Fruit fly (Drosophila melanogaster) whole organism, prepupa: Measurements from ENCODE around the gene wupA.
A peak's percentile ranks its signal among the peaks of the same experiment; 100 is the strongest.

Experiments used
- CG10631 ChIP-seq: fragments of 200-800 bp; sonication (Bioruptor generic); optimal IDR thresholded peaks from 2 replicates; lab custom pipeline; 2016; ENCODE audit warnings: missing biosample characterization, missing genetic modification characterization
- CG10669 ChIP-seq: fragments of 200-800 bp; sonication (Bioruptor generic); optimal IDR thresholded peaks from 3 replicates; lab custom pipeline; 2018; ENCODE audit warnings: missing biosample characterization, mild to moderate bottlenecking, missing genetic modification characterization, moderate library complexity
- CG11294 ChIP-seq: fragments of 200-800 bp; sonication (Bioruptor generic); IDR thresholded peaks from 2 replicates; pipeline ENCODE4 v1.3.6; 2022; ENCODE audit warnings: missing biosample characterization, missing genetic modification characterization
- CG11762 ChIP-seq: fragments of 200-800 bp; sonication (Bioruptor generic); optimal IDR thresholded peaks from 3 replicates; lab custom pipeline; 2016; ENCODE audit warnings: missing biosample characterization, missing genetic modification characterization; ENCODE audit not compliant: insufficient read depth
- CG11902 ChIP-seq: fragments of 200-800 bp; sonication (Bioruptor generic); optimal IDR thresholded peaks from 3 replicates; lab custom pipeline; 2016; ENCODE audit warnings: missing biosample characterization, missing genetic modification characterization
- CG3032 ChIP-seq: fragments of 200-800 bp; optimal IDR thresholded peaks from 2 replicates; lab custom pipeline; 2019; ENCODE audit warnings: missing biosample characterization, mild to moderate bottlenecking, missing genetic modification characterization, moderate library complexity
- CG31627 ChIP-seq: fragments of 200-800 bp; sonication (Bioruptor generic); optimal IDR thresholded peaks from 3 replicates; lab custom pipeline; 2016; ENCODE audit warnings: missing biosample characterization, missing genetic modification characterization
- CG32006 ChIP-seq: fragments of 200-800 bp; sonication (Bioruptor generic); optimal IDR thresholded peaks from 3 replicates; lab custom pipeline; 2017; ENCODE audit warnings: missing biosample characterization, mild to moderate bottlenecking, missing genetic modification characterization
- CG34406 ChIP-seq: fragments of 200-800 bp; sonication (Bioruptor generic); optimal IDR thresholded peaks from 3 replicates; lab custom pipeline; 2016; ENCODE audit warnings: missing biosample characterization, missing genetic modification characterization
- CG3919 ChIP-seq: fragments of 200-800 bp; sonication (Bioruptor generic); optimal IDR thresholded peaks from 3 replicates; lab custom pipeline; 2016; ENCODE audit warnings: missing biosample characterization, missing genetic modification characterization
- CG4318 ChIP-seq: fragments of 200-800 bp; sonication (Bioruptor generic); optimal IDR thresholded peaks from 3 replicates; lab custom pipeline; 2017; ENCODE audit warnings: missing biosample characterization, mild to moderate bottlenecking, missing genetic modification characterization
- CG6276 ChIP-seq: fragments of 200-800 bp; sonication (Bioruptor generic); optimal IDR thresholded peaks from 2 replicates; lab custom pipeline; 2017; ENCODE audit warnings: missing biosample characterization, mild to moderate bottlenecking, missing genetic modification characterization
- CG6792 ChIP-seq: fragments of 200-800 bp; sonication (Bioruptor generic); optimal IDR thresholded peaks from 3 replicates; lab custom pipeline; 2016; ENCODE audit warnings: missing biosample characterization, missing genetic modification characterization
- CG6808 ChIP-seq: fragments of 200-800 bp; sonication (Bioruptor generic); optimal IDR thresholded peaks from 3 replicates; lab custom pipeline; 2017; ENCODE audit warnings: missing biosample characterization, missing genetic modification characterization, mild to moderate bottlenecking, moderate library complexity, missing genetic modification reagents
- CG6854 ChIP-seq: fragments of 200-800 bp; sonication (Bioruptor generic); optimal IDR thresholded peaks from 2 replicates; lab custom pipeline; 2017; ENCODE audit warnings: missing biosample characterization, mild to moderate bottlenecking, missing genetic modification characterization
- CG7368 ChIP-seq: fragments of 200-800 bp; sonication (Bioruptor generic); optimal IDR thresholded peaks from 3 replicates; lab custom pipeline; 2016; ENCODE audit warnings: missing biosample characterization, missing genetic modification characterization
- CG8119 ChIP-seq: fragments of 200-800 bp; sonication (Bioruptor generic); IDR thresholded peaks from 3 replicates; pipeline ENCODE4 v1.3.6; 2022; ENCODE audit warnings: missing biosample characterization, missing genetic modification characterization
- CG8319 ChIP-seq: fragments of 200-800 bp; sonication (Bioruptor generic); optimal IDR thresholded peaks from 3 replicates; lab custom pipeline; 2016; ENCODE audit warnings: missing biosample characterization, missing genetic modification characterization
- CG8632 ChIP-seq: fragments of 200-800 bp; sonication (Bioruptor generic); optimal IDR thresholded peaks from 3 replicates; lab custom pipeline; 2016; ENCODE audit warnings: missing biosample characterization, missing genetic modification characterization
- Eip75B ChIP-seq: fragments of 200-800 bp; sonication (Bioruptor generic); optimal IDR thresholded peaks from 3 replicates; lab custom pipeline; 2016; ENCODE audit warnings: missing biosample characterization, missing genetic modification characterization
- Eip78C ChIP-seq: fragments of 200-800 bp; sonication (Bioruptor generic); peaks from one replicate; lab custom pipeline; 2016; ENCODE audit warnings: missing biosample characterization, missing genetic modification characterization
- Eip93F ChIP-seq: fragments of 200-800 bp; sonication (Bioruptor generic); optimal IDR thresholded peaks from 2 replicates; lab custom pipeline; 2016; ENCODE audit warnings: missing biosample characterization, mild to moderate bottlenecking, missing genetic modification characterization
- Ets21C ChIP-seq: fragments of 200-800 bp; sonication (Bioruptor generic); optimal IDR thresholded peaks from 3 replicates; lab custom pipeline; 2016; ENCODE audit warnings: missing biosample characterization, missing genetic modification characterization
- Ets96B ChIP-seq: fragments of 200-800 bp; optimal IDR thresholded peaks from 2 replicates; lab custom pipeline; 2019; ENCODE audit warnings: missing biosample characterization, mild to moderate bottlenecking, missing genetic modification characterization, moderate library complexity
- Gug ChIP-seq: fragments of 200-800 bp; sonication (Bioruptor generic); IDR thresholded peaks from 2 replicates; pipeline ENCODE4 v1.3.6; 2022; ENCODE audit warnings: missing biosample characterization, missing genetic modification characterization
- Hr38 ChIP-seq: sonication (Bioruptor generic); optimal IDR thresholded peaks from 2 replicates; lab custom pipeline; 2016; ENCODE audit warnings: missing biosample characterization, missing genetic modification characterization
- Hr39 ChIP-seq: fragments of 200-800 bp; sonication (Bioruptor generic); optimal IDR thresholded peaks from 2 replicates; lab custom pipeline; 2016; ENCODE audit warnings: missing biosample characterization, missing genetic modification characterization
- Hr4 ChIP-seq: fragments of 200-800 bp; sonication (Bioruptor generic); optimal IDR thresholded peaks from 3 replicates; lab custom pipeline; 2016; ENCODE audit warnings: missing biosample characterization, missing genetic modification characterization
- Lpt ChIP-seq: fragments of 200-800 bp; sonication (Bioruptor generic); optimal IDR thresholded peaks from 3 replicates; lab custom pipeline; 2016; ENCODE audit warnings: missing biosample characterization, missing genetic modification characterization
- OdsH ChIP-seq: fragments of 200-800 bp; sonication (Bioruptor generic); optimal IDR thresholded peaks from 3 replicates; lab custom pipeline; 2016; ENCODE audit warnings: missing biosample characterization, missing genetic modification characterization
- Smox ChIP-seq: fragments of 200-800 bp; sonication (Bioruptor generic); optimal IDR thresholded peaks from 3 replicates; lab custom pipeline; 2016; ENCODE audit warnings: missing biosample characterization, missing genetic modification characterization
- Sox102F ChIP-seq: fragments of 200-800 bp; sonication (Bioruptor generic); optimal IDR thresholded peaks from 2 replicates; lab custom pipeline; 2016; ENCODE audit warnings: missing biosample characterization, mild to moderate bottlenecking, missing genetic modification characterization
- Sox14 ChIP-seq: fragments of 200-800 bp; sonication (Bioruptor generic); optimal IDR thresholded peaks from 3 replicates; lab custom pipeline; 2016; ENCODE audit warnings: missing biosample characterization, missing genetic modification characterization
- Sox15 ChIP-seq: fragments of 200-800 bp; sonication (Bioruptor generic); optimal IDR thresholded peaks from 3 replicates; lab custom pipeline; 2016; ENCODE audit warnings: missing biosample characterization, missing genetic modification characterization
- achi ChIP-seq: fragments of 200-800 bp; sonication (Bioruptor generic); optimal IDR thresholded peaks from 3 replicates; lab custom pipeline; 2016; ENCODE audit warnings: missing biosample characterization, missing genetic modification characterization
- acj6 ChIP-seq: fragments of 200-800 bp; sonication (Bioruptor generic); optimal IDR thresholded peaks from 3 replicates; lab custom pipeline; 2016; ENCODE audit warnings: missing biosample characterization, missing genetic modification characterization
- cyc ChIP-seq: fragments of 200-800 bp; sonication (Bioruptor generic); optimal IDR thresholded peaks from 3 replicates; lab custom pipeline; 2016; ENCODE audit warnings: missing biosample characterization, missing genetic modification characterization
- dac ChIP-seq: fragments of 200-800 bp; sonication (Bioruptor generic); optimal IDR thresholded peaks from 2 replicates; lab custom pipeline; 2017; ENCODE audit warnings: missing biosample characterization, mild to moderate bottlenecking, missing genetic modification characterization
- dsx ChIP-seq: fragments of 200-800 bp; optimal IDR thresholded peaks from 3 replicates; lab custom pipeline; 2019; ENCODE audit warnings: missing biosample characterization, mild to moderate bottlenecking, missing genetic modification characterization, moderate library complexity; ENCODE audit not compliant: poor library complexity, severe bottlenecking
- eg ChIP-seq: fragments of 200-800 bp; sonication (Bioruptor generic); IDR thresholded peaks from 3 replicates; pipeline ENCODE4 v1.3.6; 2022; ENCODE audit warnings: missing biosample characterization, missing genetic modification characterization
- esn ChIP-seq: fragments of 200-800 bp; sonication (Bioruptor generic); optimal IDR thresholded peaks from 2 replicates; lab custom pipeline; 2016; ENCODE audit warnings: missing biosample characterization, mild to moderate bottlenecking, missing genetic modification characterization, moderate library complexity
- fd59A ChIP-seq: fragments of 200-800 bp; sonication (Bioruptor generic); optimal IDR thresholded peaks from 2 replicates; lab custom pipeline; 2017; ENCODE audit warnings: missing biosample characterization, mild to moderate bottlenecking, missing genetic modification characterization, missing genetic modification reagents
- fd85E ChIP-seq: fragments of 200-800 bp; sonication (Bioruptor generic); optimal IDR thresholded peaks from 3 replicates; lab custom pipeline; 2016; ENCODE audit warnings: missing biosample characterization, missing genetic modification characterization
- fkh ChIP-seq: fragments of 200-800 bp; sonication (Bioruptor generic); optimal IDR thresholded peaks from 3 replicates; lab custom pipeline; 2017; ENCODE audit warnings: missing biosample characterization, mild to moderate bottlenecking, missing genetic modification characterization, moderate library complexity
- lz ChIP-seq: fragments of 200-800 bp; sonication (Bioruptor generic); optimal IDR thresholded peaks from 3 replicates; lab custom pipeline; 2016; ENCODE audit warnings: missing biosample characterization, missing genetic modification characterization
- net ChIP-seq: fragments of 200-800 bp; sonication (Bioruptor generic); optimal IDR thresholded peaks from 3 replicates; lab custom pipeline; 2016; ENCODE audit warnings: missing biosample characterization, missing genetic modification characterization
- salr ChIP-seq, 2 experiments: fragments of 200-800 bp; sonication (Bioruptor generic); optimal IDR thresholded peaks; 3 replicates each; lab custom pipeline; 2016 to 2018; ENCODE audit warnings: missing biosample characterization in 2 of 2, missing genetic modification characterization in 2 of 2, mild to moderate bottlenecking in 1 of 2
- spab ChIP-seq: fragments of 200-800 bp; sonication (Bioruptor generic); optimal IDR thresholded peaks from 2 replicates; lab custom pipeline; 2017; ENCODE audit warnings: missing biosample characterization, mild to moderate bottlenecking, missing genetic modification characterization, missing genetic modification reagents
- ss ChIP-seq, 2 experiments: fragments of 200-800 bp; sonication (Bioruptor generic); optimal IDR thresholded peaks; 2 replicates in 1 of 2; 3 replicates in 1 of 2; lab custom pipeline; 2017 to 2018; ENCODE audit warnings: mild to moderate bottlenecking in 2 of 2, missing biosample characterization in 2 of 2, missing genetic modification characterization in 2 of 2, moderate library complexity in 1 of 2
- svp ChIP-seq: fragments of 200-800 bp; sonication (Bioruptor generic); peaks from one replicate; lab custom pipeline; 2016; ENCODE audit warnings: missing biosample characterization, missing genetic modification characterization
- topi ChIP-seq: fragments of 200-800 bp; sonication (Bioruptor generic); optimal IDR thresholded peaks from 3 replicates; lab custom pipeline; 2016; ENCODE audit warnings: missing biosample characterization, missing genetic modification characterization
- vri ChIP-seq: fragments of 200-800 bp; sonication (Bioruptor generic); optimal IDR thresholded peaks from 3 replicates; lab custom pipeline; 2016; ENCODE audit warnings: missing biosample characterization, mild to moderate bottlenecking, missing genetic modification characterization

The wupA gene

dm6 chrX:18085470-18085797 is 31.3 kb downstream of the wupA start, which contains the start of gene Ada3:
Gene Ada3 (plus strand): TSS chrX:18085761.
- TF ChIP-seq dac (GFP tag; lab: Kevin White, UChicago), result peak; percentile 63
- TF ChIP-seq Hr4, result peak; percentile 75
- TF ChIP-seq topi (GFP tag; lab: Kevin White, UChicago), result peak; percentile 78
- TF ChIP-seq Eip78C, result peak; percentile 92
- peak; percentile 64 for TF ChIP-seq Lpt (GFP tag; lab: Kevin White, UChicago)
- TF ChIP-seq acj6 (GFP tag; lab: Kevin White, UChicago), result peak; percentile 79
- TF ChIP-seq fd85E (GFP tag; lab: Kevin White, UChicago), result peak; percentile 55
- TF ChIP-seq CG6808 (GFP tag; lab: Kevin White, UChicago), result peak; percentile 61
- TF ChIP-seq Sox102F (GFP tag; lab: Kevin White, UChicago), result peak; percentile 65
- TF ChIP-seq CG3919, result peak; percentile 78
- TF ChIP-seq CG8319 (GFP tag; lab: Kevin White, UChicago), result peak; percentile 64
- peak; percentile 44 for TF ChIP-seq fkh (GFP tag; lab: Kevin White, UChicago)
- TF ChIP-seq cyc (GFP tag; lab: Kevin White, UChicago), result peak; percentile 84
- TF ChIP-seq CG7368, result peak; percentile 70
- peak; percentile 66 for TF ChIP-seq Sox15
- peak; percentile 69 for TF ChIP-seq CG6792 (GFP tag; lab: Kevin White, UChicago)
- peak; percentile 74 for TF ChIP-seq CG10669 (GFP tag; lab: Kevin White, UChicago)
- TF ChIP-seq lz (GFP tag; lab: Kevin White, UChicago), result peak; percentile 85
- TF ChIP-seq eg (GFP tag; lab: Robert Waterston, UW), result peak; percentile 70; the same call in 2 of the 3 replicates
- TF ChIP-seq CG34406, result peak; percentile 69
- TF ChIP-seq CG10631 (GFP tag; lab: Kevin White, UChicago), result peak; percentile 83
- TF ChIP-seq esn (GFP tag; lab: Kevin White, UChicago), result peak; percentile 82
- TF ChIP-seq CG32006 (GFP tag; lab: Kevin White, UChicago), result peak; percentile 77
- peak; percentile 69 for TF ChIP-seq CG11902 (GFP tag; lab: Kevin White, UChicago)
- TF ChIP-seq CG3032 (tag; lab: Kevin White, UChicago), result peak; percentile 72
- TF ChIP-seq achi (GFP tag; lab: Kevin White, UChicago), result peak; percentile 78
- TF ChIP-seq Gug (GFP tag; lab: Robert Waterston, UW), result 0 out of 2 replicates have a peak, but pooled peaks have one; percentile 38
- TF ChIP-seq fd59A, result peak; percentile 66
- peak; percentile 81 for TF ChIP-seq OdsH (GFP tag; lab: Kevin White, UChicago)
- peak; percentile 47 to 55 for TF ChIP-seq salr (GFP tag; optimal IDR thresholded peaks at IDR 0.05; lab: Kevin White, UChicago)
- peak; percentile 80 for TF ChIP-seq Ets21C (GFP tag; lab: Kevin White, UChicago)
- peak; percentile 80 for TF ChIP-seq Eip75B (GFP tag; lab: Kevin White, UChicago)
- peak; percentile 48 to 60 for TF ChIP-seq ss (GFP tag; optimal IDR thresholded peaks at IDR 0.05; lab: Kevin White, UChicago)
- TF ChIP-seq Hr39 (GFP tag; lab: Kevin White, UChicago), result peak; percentile 83
- no peak for TF ChIP-seq Hr38
- peak; percentile 82 for TF ChIP-seq Smox (GFP tag; lab: Kevin White, UChicago)
- TF ChIP-seq CG31627 (GFP tag; lab: Kevin White, UChicago), result peak; percentile 85
- TF ChIP-seq CG6854 (GFP tag; lab: Kevin White, UChicago), result no peak
- peak; percentile 60 for TF ChIP-seq Eip93F (GFP tag; lab: Kevin White, UChicago)
- TF ChIP-seq CG11762, result peak; percentile 62
- peak; percentile 56 for TF ChIP-seq net (GFP tag; lab: Kevin White, UChicago)
- TF ChIP-seq Ets96B, result peak; percentile 75
- TF ChIP-seq CG6276 (GFP tag; lab: Kevin White, UChicago), result no peak
- peak; percentile 57 for TF ChIP-seq CG8632 (GFP tag; lab: Kevin White, UChicago)
- peak; percentile 55; the same call in 1 of the 2 replicates for TF ChIP-seq CG11294
- peak; percentile 69 for TF ChIP-seq vri (GFP tag; lab: Kevin White, UChicago)
- peak; percentile 88 for TF ChIP-seq Sox14
- peak; percentile 67; the same call in 1 of the 3 replicates for TF ChIP-seq CG8119 (GFP tag; lab: Robert Waterston, UW)
- peak; percentile 46 for TF ChIP-seq dsx (GFP tag; lab: Kevin White, UChicago)
- peak; percentile 89 for TF ChIP-seq svp (GFP tag; lab: Kevin White, UChicago)
- TF ChIP-seq spab (GFP tag; lab: Kevin White, UChicago), result peak; percentile 26
- peak; percentile 64 for TF ChIP-seq CG4318 (GFP tag; lab: Kevin White, UChicago)
